Fruit fly (Drosophila melanogaster) whole organism, wandering third instar larva: ENCODE results near the gene orb2.

Experiments
- CG32264 ChIP-seq: fragments of 200-800 bp; sonication (Bioruptor generic); optimal IDR thresholded peaks from 2 replicates; lab custom pipeline; 2016; ENCODE audit warnings: missing biosample characterization, missing genetic modification characterization
- CG9705 ChIP-seq: fragments of 200-800 bp; sonication (Bioruptor generic); optimal IDR thresholded peaks from 2 replicates; lab custom pipeline; 2018; ENCODE audit warnings: missing biosample characterization, mild to moderate bottlenecking, missing genetic modification characterization
- Hr83 ChIP-seq: fragments of 200-300 bp; sonication (Bioruptor generic); optimal IDR thresholded peaks from 2 replicates; lab custom pipeline; 2016; ENCODE audit warnings: missing biosample characterization, mild to moderate bottlenecking, missing genetic modification characterization, moderate library complexity; ENCODE audit not compliant: poor library complexity, severe bottlenecking
- N ChIP-seq: fragments of >200 bp; optimal IDR thresholded peaks from 2 replicates; lab custom pipeline; 2018; ENCODE audit warnings: missing biosample characterization, missing external identifiers, missing genetic modification characterization
- Vsx2 ChIP-seq: fragments of 200-300, 225-300 bp; sonication (Bioruptor generic); optimal IDR thresholded peaks from 2 replicates; lab custom pipeline; 2018; ENCODE audit warnings: missing biosample characterization, missing genetic modification characterization; ENCODE audit not compliant: partially characterized antibody
- ey ChIP-seq: fragments of 200-800 bp; sonication (Bioruptor generic); optimal IDR thresholded peaks from 2 replicates; lab custom pipeline; 2016; ENCODE audit warnings: missing biosample characterization, missing genetic modification characterization
- h ChIP-seq: fragments of 200-800 bp; sonication (Bioruptor generic); optimal IDR thresholded peaks from 3 replicates; lab custom pipeline; 2016; ENCODE audit warnings: missing biosample characterization, mild to moderate bottlenecking, missing genetic modification characterization
- pan ChIP-seq: fragments of >200 bp; optimal IDR thresholded peaks from 2 replicates; lab custom pipeline; 2017
- sage ChIP-seq: fragments of 200-800 bp; sonication (Bioruptor generic); optimal IDR thresholded peaks from 2 replicates; lab custom pipeline; 2016; ENCODE audit warnings: missing biosample characterization, mild to moderate bottlenecking, missing genetic modification characterization

- TF ChIP-seq h (GFP tag; lab: Kevin White, UChicago) (peak; percentile 5), pan (lab: Kevin White, UChicago) (no peak), sage (GFP tag; lab: Kevin White, UChicago) (no peak), CG32264 (no peak), Hr83 (peak; percentile 37), N (no peak), Vsx2 (GFP tag; lab: Kevin White, UChicago) (no peak), ey (GFP tag; lab: Kevin White, UChicago) (no peak), CG9705 (GFP tag; lab: Kevin White, UChicago) (no peak)
Measured at dm6 chr3L:8997686-8998239, 43.5 kb upstream of the orb2 start, which contains the start of the genes smg and CG5087.
